Fruit fly (Drosophila melanogaster) whole organism, prepupa: ENCODE measurements around the gene Jhbp2.

Experiments used
- CG11294 ChIP-seq: fragments of 200-800 bp; sonication (Bioruptor generic); IDR thresholded peaks from 2 replicates; pipeline ENCODE4 v1.3.6; 2022; ENCODE audit warnings: missing biosample characterization, missing genetic modification characterization
- CG11902 ChIP-seq: fragments of 200-800 bp; sonication (Bioruptor generic); optimal IDR thresholded peaks from 3 replicates; lab custom pipeline; 2016; ENCODE audit warnings: missing biosample characterization, missing genetic modification characterization
- CG3032 ChIP-seq: fragments of 200-800 bp; optimal IDR thresholded peaks from 2 replicates; lab custom pipeline; 2019; ENCODE audit warnings: missing biosample characterization, mild to moderate bottlenecking, missing genetic modification characterization, moderate library complexity
- CG8319 ChIP-seq: fragments of 200-800 bp; sonication (Bioruptor generic); optimal IDR thresholded peaks from 3 replicates; lab custom pipeline; 2016; ENCODE audit warnings: missing biosample characterization, missing genetic modification characterization
- Eip75B ChIP-seq: fragments of 200-800 bp; sonication (Bioruptor generic); optimal IDR thresholded peaks from 3 replicates; lab custom pipeline; 2016; ENCODE audit warnings: missing biosample characterization, missing genetic modification characterization
- Hr39 ChIP-seq: fragments of 200-800 bp; sonication (Bioruptor generic); optimal IDR thresholded peaks from 2 replicates; lab custom pipeline; 2016; ENCODE audit warnings: missing biosample characterization, missing genetic modification characterization
- Sox102F ChIP-seq: fragments of 200-800 bp; sonication (Bioruptor generic); optimal IDR thresholded peaks from 2 replicates; lab custom pipeline; 2016; ENCODE audit warnings: missing biosample characterization, mild to moderate bottlenecking, missing genetic modification characterization
- achi ChIP-seq: fragments of 200-800 bp; sonication (Bioruptor generic); optimal IDR thresholded peaks from 3 replicates; lab custom pipeline; 2016; ENCODE audit warnings: missing biosample characterization, missing genetic modification characterization
- dac ChIP-seq: fragments of 200-800 bp; sonication (Bioruptor generic); optimal IDR thresholded peaks from 2 replicates; lab custom pipeline; 2017; ENCODE audit warnings: missing biosample characterization, mild to moderate bottlenecking, missing genetic modification characterization
- dsx ChIP-seq: fragments of 200-800 bp; optimal IDR thresholded peaks from 3 replicates; lab custom pipeline; 2019; ENCODE audit warnings: missing biosample characterization, mild to moderate bottlenecking, missing genetic modification characterization, moderate library complexity; ENCODE audit not compliant: poor library complexity, severe bottlenecking
- vri ChIP-seq: fragments of 200-800 bp; sonication (Bioruptor generic); optimal IDR thresholded peaks from 3 replicates; lab custom pipeline; 2016; ENCODE audit warnings: missing biosample characterization, mild to moderate bottlenecking, missing genetic modification characterization

DNA sequence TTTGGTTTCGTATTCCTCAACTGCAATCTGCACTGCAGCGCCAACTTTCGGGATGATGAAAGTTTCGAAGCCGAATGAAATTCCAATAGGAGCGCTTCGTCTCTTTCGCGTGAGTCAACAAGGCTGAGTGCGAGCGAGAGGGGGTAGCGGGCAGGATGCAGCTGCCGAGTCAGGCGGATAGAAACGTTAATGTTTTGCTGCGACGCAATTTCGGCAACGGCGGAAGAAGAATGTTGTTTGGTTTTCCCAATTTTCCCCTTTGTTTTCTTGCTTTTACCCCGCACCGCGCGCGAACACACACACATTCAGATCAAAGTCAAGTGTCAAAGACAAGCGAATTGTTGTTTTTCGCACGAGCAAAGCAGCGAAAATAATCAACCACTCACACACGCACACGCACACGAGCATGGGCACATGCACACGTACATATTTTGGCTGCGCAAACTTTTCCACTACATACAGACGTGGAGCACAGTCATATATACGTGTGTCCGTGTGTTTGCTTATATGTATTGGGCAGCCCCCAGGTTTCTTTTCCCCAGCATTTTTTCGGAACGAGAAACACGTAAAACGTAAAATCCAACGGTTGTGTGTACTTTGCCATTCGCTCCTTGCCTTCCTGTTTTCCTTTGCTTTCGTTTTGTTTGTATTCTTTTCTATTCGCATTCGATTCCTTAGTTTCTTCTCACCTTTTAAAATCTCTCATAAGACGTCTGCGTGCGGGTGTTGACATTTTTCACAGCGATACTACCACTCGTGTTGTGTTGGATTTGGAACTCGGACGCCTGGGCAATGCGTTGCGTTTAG is 9.2 kb downstream of the Jhbp2 start:
- TF ChIP-seq CG11294 (GFP tag; lab: Robert Waterston, UW) (no peak), Sox102F (no peak), dac (GFP tag; lab: Kevin White, UChicago) (no peak), dsx (GFP tag; lab: Kevin White, UChicago) (no peak), Eip75B (no peak), Hr39 (GFP tag; lab: Kevin White, UChicago) (no peak), CG3032 (tag; lab: Kevin White, UChicago) (no peak), CG11902 (GFP tag; lab: Kevin White, UChicago) (no peak), achi (GFP tag; lab: Kevin White, UChicago) (no peak), vri (GFP tag; lab: Kevin White, UChicago) (no peak), CG8319 (GFP tag; lab: Kevin White, UChicago) (no peak)
